Fruit fly (Drosophila melanogaster): ENCODE results near the gene CG13474.

DNA sequence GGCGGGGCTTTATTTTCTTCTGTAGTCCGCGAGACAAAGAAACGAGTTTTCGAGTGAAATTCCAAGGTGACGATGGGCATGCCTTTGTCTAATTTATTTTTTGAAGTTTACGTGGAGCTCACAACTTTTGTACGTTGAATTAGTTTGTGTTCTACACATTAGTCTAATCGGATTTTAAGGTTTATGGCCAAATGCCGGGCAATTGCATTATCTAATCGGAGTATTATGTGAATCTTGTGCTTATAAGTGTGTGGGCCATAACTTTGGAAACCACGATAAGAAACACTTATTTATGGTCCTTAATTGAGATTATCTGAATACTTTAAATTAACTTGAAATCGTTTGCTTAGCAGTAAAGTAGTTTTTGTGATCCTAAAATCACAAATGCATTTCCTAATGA, 15.9 kb upstream of the CG13474 start:
- TF ChIP-seq h (optimal IDR thresholded peaks at IDR 0.05) (no peak), insv (optimal IDR thresholded peaks at IDR 0.05) (no peak), Myc (optimal IDR thresholded peaks at IDR 0.05) (no peak), ttk (optimal IDR thresholded peaks at IDR 0.05) (no peak), psq (optimal IDR thresholded peaks at IDR 0.05) (no peak), Sin3A (optimal IDR thresholded peaks at IDR 0.05) (no peak)
